Worm (Caenorhabditis elegans): ENCODE measurements around the gene F56D5.2.

Gene F56D5.2

DNA sequence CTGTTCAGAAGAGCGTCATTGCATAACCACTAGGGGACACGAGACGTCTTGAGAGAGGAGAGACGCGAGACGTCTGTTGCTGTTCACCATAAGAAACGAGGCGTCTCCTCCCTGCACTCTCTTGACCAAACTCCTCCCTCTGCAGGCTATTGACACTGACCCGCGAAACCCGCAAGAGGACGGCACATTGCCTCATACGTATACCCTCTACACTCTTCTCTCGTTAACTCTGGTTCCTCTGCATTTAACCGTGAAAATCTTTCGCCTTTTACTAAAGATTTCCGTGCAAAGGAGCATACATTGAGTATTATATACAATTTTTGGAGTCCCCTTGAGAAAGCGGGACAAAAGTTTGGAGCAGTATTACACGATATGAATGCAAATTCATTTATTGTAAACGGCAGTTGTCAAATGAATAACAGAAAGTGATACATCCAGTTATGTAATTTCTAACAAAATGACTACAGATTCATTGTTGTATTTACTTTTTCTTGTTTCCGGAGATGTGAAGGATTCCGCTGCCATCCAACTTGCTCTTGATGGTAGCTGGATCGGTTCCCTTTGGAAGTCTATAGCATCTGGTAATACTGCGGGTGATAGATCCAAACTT, 46.1 kb upstream of the F56D5.2 start (continued):
- TF ChIP-seq ceh-9 (tag; optimal IDR thresholded peaks at IDR 0.05) = no peak
- TF ChIP-seq tbx-2 (tag; optimal IDR thresholded peaks at IDR 0.05) = peak; percentile 78
- TF ChIP-seq lsy-12 (tag; optimal IDR thresholded peaks at IDR 0.05) = peak; percentile 91
- TF ChIP-seq ceh-16 (tag; optimal IDR thresholded peaks at IDR 0.05) = peak; percentile 52
- TF ChIP-seq ZK546.5 (tag; optimal IDR thresholded peaks at IDR 0.05) = no peak
- no peak for TF ChIP-seq sea-2 (GFP tag; optimal IDR thresholded peaks at IDR 0.05)
- peak; percentile 68 for TF ChIP-seq aly-2 (tag; optimal IDR thresholded peaks at IDR 0.05)
- no peak for TF ChIP-seq ztf-11 (tag; optimal IDR thresholded peaks at IDR 0.05)
- no peak for TF ChIP-seq eor-1 (tag; optimal IDR thresholded peaks at IDR 0.05)

DNA sequence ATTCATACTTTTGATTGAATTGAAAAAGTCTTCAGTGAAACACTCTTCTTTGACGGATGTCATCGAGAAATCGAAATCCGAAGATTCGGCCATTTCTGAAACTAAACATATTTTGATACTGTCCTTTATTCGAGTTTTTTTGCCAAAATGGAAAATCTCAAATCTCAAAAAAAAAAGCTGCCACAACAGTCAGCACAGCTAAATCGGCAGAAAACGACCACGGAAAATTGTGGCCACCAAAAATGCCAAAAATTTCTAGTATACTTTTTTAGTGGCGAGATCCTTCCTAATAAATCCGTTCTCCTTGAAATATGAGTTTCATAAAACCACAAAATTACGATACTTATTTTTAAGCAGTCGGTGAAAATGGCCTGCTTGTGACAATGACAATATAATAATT, 45.5 kb upstream of the F56D5.2 start, which contains the start of gene F38E11.9:
Gene F38E11.9 (minus strand): TSS at position 101 of the 400 bp plus-strand sequence.
- TF ChIP-seq nhr-67 (tag; optimal IDR thresholded peaks at IDR 0.05) (no peak), snpc-4 (tag; optimal IDR thresholded peaks at IDR 0.05) (no peak), elt-3 (tag; optimal IDR thresholded peaks at IDR 0.05) (no peak), elt-1 (tag; optimal IDR thresholded peaks at IDR 0.05) (no peak), ama-1 (optimal IDR thresholded peaks at IDR 0.05) (no peak)

DNA sequence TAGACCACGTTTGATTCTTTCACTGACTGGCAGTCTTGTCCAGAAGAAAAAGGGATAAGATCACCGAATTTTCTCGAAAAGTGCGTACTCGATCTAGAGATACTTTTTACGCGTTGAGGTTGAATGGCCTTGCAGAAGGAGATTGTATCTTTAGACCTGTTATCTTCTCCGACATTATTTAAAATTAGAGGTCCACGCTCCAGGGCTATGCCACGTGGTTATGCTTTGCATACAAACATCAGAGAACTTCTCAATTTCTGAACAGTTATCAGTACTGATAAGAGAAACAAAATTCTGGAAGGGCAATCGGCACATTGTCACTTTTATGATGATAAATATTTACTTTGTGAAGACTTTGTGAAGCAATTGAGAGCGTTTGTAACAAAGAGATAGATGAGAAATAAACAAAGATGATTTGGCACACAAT, 43.7 kb upstream of the F56D5.2 start:
- no peak for TF ChIP-seq R02D3.7 (tag; optimal IDR thresholded peaks at IDR 0.05)
- no peak for TF ChIP-seq hmg-11 (tag; optimal IDR thresholded peaks at IDR 0.05)
- TF ChIP-seq fkh-10 (GFP tag; optimal IDR thresholded peaks at IDR 0.05) = no peak
- TF ChIP-seq fos-1 (tag; optimal IDR thresholded peaks at IDR 0.05) = peak; percentile 58
- TF ChIP-seq nhr-11 (tag; optimal IDR thresholded peaks at IDR 0.05) = no peak
- peak; percentile 71 for TF ChIP-seq elt-1 (tag; optimal IDR thresholded peaks at IDR 0.05)
- TF ChIP-seq sea-2 (GFP tag; optimal IDR thresholded peaks at IDR 0.05) = no peak
- peak; percentile 88 for TF ChIP-seq nhr-25 (tag; optimal IDR thresholded peaks at IDR 0.05)
- no peak for TF ChIP-seq unc-62 (GFP tag; optimal IDR thresholded peaks at IDR 0.05)
- no peak for TF ChIP-seq egl-27 (tag; optimal IDR thresholded peaks at IDR 0.05)
- TF ChIP-seq elt-3 (tag; optimal IDR thresholded peaks at IDR 0.05) = peak in 2 of 3 experiments; percentile 22 to 50
- no peak for TF ChIP-seq unc-39 (tag; optimal IDR thresholded peaks at IDR 0.05)
- TF ChIP-seq ceh-16 (tag; optimal IDR thresholded peaks at IDR 0.05) = no peak
- no peak for TF ChIP-seq eor-1 (tag; optimal IDR thresholded peaks at IDR 0.05)
- no peak for TF ChIP-seq ceh-9 (tag; optimal IDR thresholded peaks at IDR 0.05)
- TF ChIP-seq mml-1 (tag; optimal IDR thresholded peaks at IDR 0.05) = no peak
- no peak for TF ChIP-seq nhr-67 (tag; optimal IDR thresholded peaks at IDR 0.05)
- TF ChIP-seq skn-1 (tag; optimal IDR thresholded peaks at IDR 0.05) = peak; percentile 86
- TF ChIP-seq ceh-28 (tag; optimal IDR thresholded peaks at IDR 0.05) = no peak
- no peak for TF ChIP-seq ceh-82 (tag; optimal IDR thresholded peaks at IDR 0.05)
- TF ChIP-seq nhr-76 (tag; optimal IDR thresholded peaks at IDR 0.05) = no peak
- no peak for TF ChIP-seq ztf-11 (tag; optimal IDR thresholded peaks at IDR 0.05)
- TF ChIP-seq snpc-4 (tag; optimal IDR thresholded peaks at IDR 0.05) = peak; percentile 13
- TF ChIP-seq nhr-23 (tag; optimal IDR thresholded peaks at IDR 0.05) = peak; percentile 88
- TF ChIP-seq daf-12 (tag; optimal IDR thresholded peaks at IDR 0.05) = no peak
- TF ChIP-seq tbx-2 (tag; optimal IDR thresholded peaks at IDR 0.05) = peak; percentile 9
- TF ChIP-seq pha-4 (tag; optimal IDR thresholded peaks at IDR 0.05) = peak; percentile 99
- no peak for TF ChIP-seq ama-1 (optimal IDR thresholded peaks at IDR 0.05)
- peak; percentile 23 for TF ChIP-seq nfya-1 (tag; optimal IDR thresholded peaks at IDR 0.05; ENCODE audit: insufficient read depth)
- peak; percentile 35 for TF ChIP-seq mdl-1 (tag; optimal IDR thresholded peaks at IDR 0.05)
- TF ChIP-seq elt-2 (tag; optimal IDR thresholded peaks at IDR 0.05) = peak; percentile 97
- no peak for TF ChIP-seq lin-15B (tag; optimal IDR thresholded peaks at IDR 0.05)
- no peak for TF ChIP-seq nhr-28 (tag; optimal IDR thresholded peaks at IDR 0.05)
- TF ChIP-seq ztf-4 (tag; optimal IDR thresholded peaks at IDR 0.05) = peak; percentile 30
- TF ChIP-seq lin-39 (tag; optimal IDR thresholded peaks at IDR 0.05) = no peak
- peak; percentile 64 for TF ChIP-seq jun-1 (tag; optimal IDR thresholded peaks at IDR 0.05)
- TF ChIP-seq aly-2 (tag; optimal IDR thresholded peaks at IDR 0.05) = no peak
- TF ChIP-seq nhr-43 (tag; optimal IDR thresholded peaks at IDR 0.05; ENCODE audit: poor library complexity, severe bottlenecking) = peak; percentile 53
- TF ChIP-seq lsy-12 (tag; optimal IDR thresholded peaks at IDR 0.05) = peak; percentile 67
- peak; percentile 96 for TF ChIP-seq pqm-1 (tag; optimal IDR thresholded peaks at IDR 0.05)
- TF ChIP-seq egl-5 (tag; optimal IDR thresholded peaks at IDR 0.05) = no peak
- no peak for TF ChIP-seq nhr-77 (tag; optimal IDR thresholded peaks at IDR 0.05)
- TF ChIP-seq nhr-12 (tag; optimal IDR thresholded peaks at IDR 0.05) = no peak
- TF ChIP-seq fkh-2 (tag; optimal IDR thresholded peaks at IDR 0.05) = no peak
- no peak for TF ChIP-seq zag-1 (tag; optimal IDR thresholded peaks at IDR 0.05)

All from whole organism, L3 larva.